Fruit fly (Drosophila melanogaster) whole organism, embryonic: ENCODE data around the gene dock.

Experiments used
- Antp ChIP-seq: fragments of 200-800 bp; sonication (Bioruptor generic); optimal IDR thresholded peaks from 3 replicates; lab custom pipeline; 2016; ENCODE audit warnings: missing biosample characterization, missing genetic modification characterization
- Atf-2 ChIP-seq: fragments of 200-800 bp; sonication (Bioruptor generic); optimal IDR thresholded peaks from 2 replicates; lab custom pipeline; 2016; ENCODE audit warnings: missing biosample characterization, missing genetic modification characterization
- BtbVII ChIP-seq: fragments of 200-800 bp; sonication (Bioruptor generic); optimal IDR thresholded peaks from 3 replicates; lab custom pipeline; 2017; ENCODE audit warnings: missing biosample characterization, mild to moderate bottlenecking, missing genetic modification characterization
- CG10462 ChIP-seq: fragments of 200-800 bp; sonication (Bioruptor generic); optimal IDR thresholded peaks from 2 replicates; lab custom pipeline; 2016; ENCODE audit warnings: missing biosample characterization, missing genetic modification characterization
- CG13123 ChIP-seq: fragments of 200-800 bp; sonication (Bioruptor generic); optimal IDR thresholded peaks from 2 replicates; lab custom pipeline; 2016; ENCODE audit warnings: missing biosample characterization, missing genetic modification characterization
- CG14014 ChIP-seq: fragments of 200-800 bp; sonication (Bioruptor generic); IDR thresholded peaks from 2 replicates; pipeline ENCODE4 v1.3.6; 2022; ENCODE audit warnings: missing biosample characterization, missing genetic modification characterization
- CG14860 ChIP-seq: fragments of 200-800 bp; sonication (Bioruptor generic); IDR thresholded peaks from 3 replicates; pipeline ENCODE4 v1.3.6; 2022; ENCODE audit warnings: missing biosample characterization, missing genetic modification characterization; ENCODE audit not compliant: partially characterized antibody
- CG15073 ChIP-seq: fragments of 200-800 bp; sonication (Bioruptor generic); optimal IDR thresholded peaks from 2 replicates; lab custom pipeline; 2016; ENCODE audit warnings: missing biosample characterization, missing genetic modification characterization
- CG1529 ChIP-seq: fragments of 200-800 bp; sonication (Bioruptor generic); optimal IDR thresholded peaks from 3 replicates; lab custom pipeline; 2018; ENCODE audit warnings: missing biosample characterization, missing genetic modification characterization
- CG1602 ChIP-seq: fragments of 200-800 bp; sonication (Bioruptor generic); optimal IDR thresholded peaks from 3 replicates; lab custom pipeline; 2016; ENCODE audit warnings: missing biosample characterization, missing genetic modification characterization
- CG1647 ChIP-seq: fragments of 200-800 bp; sonication (Bioruptor generic); optimal IDR thresholded peaks from 3 replicates; lab custom pipeline; 2016; ENCODE audit warnings: missing biosample characterization, missing genetic modification characterization
- CG16779 ChIP-seq: fragments of 200-800 bp; sonication (Bioruptor generic); IDR thresholded peaks from 2 replicates; pipeline ENCODE4 v1.3.6; 2022; ENCODE audit warnings: missing biosample characterization, missing genetic modification characterization
- CG17361 ChIP-seq: fragments of 200-800 bp; sonication (Bioruptor generic); IDR thresholded peaks from 3 replicates; pipeline ENCODE4 v1.3.6; 2022; ENCODE audit warnings: missing biosample characterization, missing genetic modification characterization
- CG1792 ChIP-seq: fragments of 200-800 bp; sonication (Bioruptor generic); optimal IDR thresholded peaks from 2 replicates; lab custom pipeline; 2016; ENCODE audit warnings: missing biosample characterization, missing genetic modification characterization
- CG2712 ChIP-seq: fragments of 200-800 bp; optimal IDR thresholded peaks from 3 replicates; lab custom pipeline; 2019; ENCODE audit warnings: missing biosample characterization, mild to moderate bottlenecking, missing genetic modification characterization, moderate library complexity
- CG34224 ChIP-seq: fragments of 200-800 bp; sonication (Bioruptor generic); IDR thresholded peaks from 3 replicates; pipeline ENCODE4 v1.3.6; 2022; ENCODE audit warnings: missing biosample characterization, missing genetic modification characterization; ENCODE audit not compliant: partially characterized antibody
- CG43689 ChIP-seq: fragments of 200-800 bp; sonication (Bioruptor generic); IDR thresholded peaks from 2 replicates; pipeline ENCODE4 v1.3.6; 2022; ENCODE audit warnings: missing biosample characterization, missing genetic modification characterization
- CG7271 ChIP-seq: fragments of 200-800 bp; sonication (Bioruptor generic); optimal IDR thresholded peaks from 2 replicates; lab custom pipeline; 2018; ENCODE audit warnings: missing biosample characterization, mild to moderate bottlenecking, missing genetic modification characterization, moderate library complexity
- CG9876 ChIP-seq: fragments of 200-800 bp; sonication (Bioruptor generic); optimal IDR thresholded peaks from 2 replicates; lab custom pipeline; 2016; ENCODE audit warnings: missing biosample characterization, missing genetic modification characterization
- Ets65A ChIP-seq: fragments of 200-800 bp; sonication (Bioruptor generic); peaks from one replicate; lab custom pipeline; 2016; ENCODE audit warnings: missing biosample characterization, missing genetic modification characterization
- Hr39 ChIP-seq: fragments of >200 bp; optimal IDR thresholded peaks from 2 replicates; lab custom pipeline; 2017
- Hr51 ChIP-seq, 2 experiments: fragments of 200-800 bp; sonication (Bioruptor generic); optimal IDR thresholded peaks; 2 replicates in 1 of 2; 3 replicates in 1 of 2; lab custom pipeline; 2016 to 2018; ENCODE audit warnings: missing biosample characterization in 2 of 2, missing genetic modification characterization in 2 of 2, mild to moderate bottlenecking in 1 of 2, moderate library complexity in 1 of 2
- MBD-R2 ChIP-seq: fragments of 200-800 bp; sonication (Bioruptor generic); IDR thresholded peaks from 2 replicates; pipeline ENCODE4 v1.3.6; 2022; ENCODE audit warnings: missing biosample characterization, missing genetic modification characterization
- MTF-1 ChIP-seq: fragments of 200-800 bp; sonication (Bioruptor generic); optimal IDR thresholded peaks from 2 replicates; lab custom pipeline; 2018; ENCODE audit warnings: missing biosample characterization, mild to moderate bottlenecking, missing genetic modification characterization, borderline replicate concordance
- Meics ChIP-seq: fragments of 200-800 bp; sonication (Bioruptor generic); optimal IDR thresholded peaks from 2 replicates; lab custom pipeline; 2017; ENCODE audit warnings: missing biosample characterization, mild to moderate bottlenecking, missing genetic modification characterization
- NC2α ChIP-seq: fragments of 200-800 bp; sonication (Bioruptor generic); optimal IDR thresholded peaks from 2 replicates; lab custom pipeline; 2016; ENCODE audit warnings: missing biosample characterization, missing genetic modification characterization
- Oli ChIP-seq: fragments of 200-800 bp; sonication (Bioruptor generic); optimal IDR thresholded peaks from 2 replicates; lab custom pipeline; 2018; ENCODE audit warnings: missing biosample characterization, mild to moderate bottlenecking, missing genetic modification characterization, moderate library complexity
- Ravus ChIP-seq: fragments of 200-800 bp; sonication (Bioruptor generic); IDR thresholded peaks from 2 replicates; pipeline ENCODE4 v1.3.6; 2022; ENCODE audit warnings: missing biosample characterization, missing genetic modification characterization
- Rfx ChIP-seq: fragments of 200-800 bp; sonication (Bioruptor generic); IDR thresholded peaks from 2 replicates; pipeline ENCODE4 v1.3.6; 2022; ENCODE audit warnings: missing biosample characterization, missing genetic modification characterization
- Ssrp ChIP-seq: fragments of 200-800 bp; sonication (Bioruptor generic); optimal IDR thresholded peaks from 2 replicates; lab custom pipeline; 2018; ENCODE audit warnings: missing biosample characterization, mild to moderate bottlenecking, missing genetic modification characterization, moderate library complexity
- YL-1 ChIP-seq: fragments of 200-800 bp; sonication (Bioruptor generic); optimal IDR thresholded peaks from 3 replicates; lab custom pipeline; 2017; ENCODE audit warnings: missing biosample characterization, mild to moderate bottlenecking, missing genetic modification characterization
- ase ChIP-seq: fragments of 200-800 bp; sonication (Bioruptor generic); IDR thresholded peaks from 3 replicates; pipeline ENCODE4 v1.3.6; 2022; ENCODE audit warnings: missing biosample characterization, missing genetic modification characterization
- bowl ChIP-seq: fragments of 200-800 bp; sonication (Bioruptor generic); IDR thresholded peaks from 2 replicates; pipeline ENCODE4 v1.3.6; 2022; ENCODE audit warnings: missing biosample characterization, missing genetic modification characterization
- dimm ChIP-seq: fragments of 200-800 bp; sonication (Bioruptor generic); IDR thresholded peaks from 2 replicates; pipeline ENCODE4 v1.3.6; 2022; ENCODE audit warnings: missing biosample characterization, missing genetic modification characterization
- dmrt11E ChIP-seq: fragments of 200-800 bp; sonication (Bioruptor generic); optimal IDR thresholded peaks from 3 replicates; lab custom pipeline; 2018; ENCODE audit warnings: missing biosample characterization, mild to moderate bottlenecking, missing genetic modification characterization, moderate library complexity
- fu2 ChIP-seq: fragments of 200-800 bp; sonication (Bioruptor generic); optimal IDR thresholded peaks from 2 replicates; lab custom pipeline; 2016; ENCODE audit warnings: missing biosample characterization, missing genetic modification characterization
- grau ChIP-seq: fragments of 200-800 bp; optimal IDR thresholded peaks from 3 replicates; lab custom pipeline; 2019; ENCODE audit warnings: missing biosample characterization, mild to moderate bottlenecking, missing genetic modification characterization, moderate library complexity
- hb ChIP-seq: fragments of 200-800 bp; sonication (Bioruptor generic); IDR thresholded peaks from 3 replicates; pipeline ENCODE4 v1.3.6; 2022; ENCODE audit warnings: missing biosample characterization, missing genetic modification characterization; ENCODE audit not compliant: partially characterized antibody
- inv ChIP-seq: fragments of 200-800 bp; sonication (Bioruptor generic); IDR thresholded peaks from 2 replicates; pipeline ENCODE4 v1.3.6; 2022; ENCODE audit warnings: missing biosample characterization, missing genetic modification characterization; ENCODE audit not compliant: partially characterized antibody
- lbe ChIP-seq: fragments of 200-800 bp; sonication (Bioruptor generic); optimal IDR thresholded peaks from 2 replicates; lab custom pipeline; 2016; ENCODE audit warnings: missing biosample characterization, mild to moderate bottlenecking, missing genetic modification characterization
- onecut ChIP-seq: fragments of 200-800 bp; sonication (Bioruptor generic); IDR thresholded peaks from 2 replicates; pipeline ENCODE4 v1.3.6; 2022; ENCODE audit warnings: missing biosample characterization, missing genetic modification characterization
- pan ChIP-seq, 4 experiments: fragments of >200 bp in 3 of 4; fragments of 200-800 bp in 1 of 4; sonication (Bioruptor generic) in 1 of 4; optimal IDR thresholded peaks in 3 of 4; IDR thresholded peaks in 1 of 4; 2 replicates each; pipeline versions ENCODE4 v1.3.6 to Lab custom; 2017 to 2022; ENCODE audit warnings: missing biosample characterization in 2 of 4, missing genetic modification characterization in 2 of 4, mixed read lengths in 1 of 4
- pb ChIP-seq: fragments of 200-800 bp; sonication (Bioruptor generic); optimal IDR thresholded peaks from 3 replicates; lab custom pipeline; 2016; ENCODE audit warnings: missing biosample characterization, missing genetic modification characterization
- pzg ChIP-seq: fragments of 200-800 bp; sonication (Bioruptor generic); optimal IDR thresholded peaks from 3 replicates; lab custom pipeline; 2018; ENCODE audit warnings: missing biosample characterization, mild to moderate bottlenecking, missing genetic modification characterization, moderate library complexity
- repo ChIP-seq: fragments of 200-800 bp; sonication (Bioruptor generic); optimal IDR thresholded peaks from 2 replicates; lab custom pipeline; 2016; ENCODE audit warnings: missing biosample characterization, missing genetic modification characterization
- sim ChIP-seq: fragments of 200-800 bp; sonication (Bioruptor generic); IDR thresholded peaks from 2 replicates; pipeline ENCODE4 v1.3.6; 2022; ENCODE audit warnings: missing biosample characterization, missing genetic modification characterization
- sisA ChIP-seq: fragments of 200-800 bp; sonication (Bioruptor generic); IDR thresholded peaks from 2 replicates; pipeline ENCODE4 v1.3.6; 2022; ENCODE audit warnings: missing biosample characterization, missing genetic modification characterization
- slou ChIP-seq: fragments of 200-800 bp; sonication (Bioruptor generic); optimal IDR thresholded peaks from 3 replicates; lab custom pipeline; 2016; ENCODE audit warnings: missing biosample characterization, missing genetic modification characterization
- tup ChIP-seq: fragments of 200-800 bp; sonication (Bioruptor generic); optimal IDR thresholded peaks from 2 replicates; lab custom pipeline; 2016; ENCODE audit warnings: missing biosample characterization, mild to moderate bottlenecking, missing genetic modification characterization, moderate library complexity
- vvl ChIP-seq: fragments of 200-800 bp; sonication (Bioruptor generic); IDR thresholded peaks from 2 replicates; pipeline ENCODE4 v1.3.6; 2022; ENCODE audit warnings: missing biosample characterization, missing genetic modification characterization

dock gene

DNA sequence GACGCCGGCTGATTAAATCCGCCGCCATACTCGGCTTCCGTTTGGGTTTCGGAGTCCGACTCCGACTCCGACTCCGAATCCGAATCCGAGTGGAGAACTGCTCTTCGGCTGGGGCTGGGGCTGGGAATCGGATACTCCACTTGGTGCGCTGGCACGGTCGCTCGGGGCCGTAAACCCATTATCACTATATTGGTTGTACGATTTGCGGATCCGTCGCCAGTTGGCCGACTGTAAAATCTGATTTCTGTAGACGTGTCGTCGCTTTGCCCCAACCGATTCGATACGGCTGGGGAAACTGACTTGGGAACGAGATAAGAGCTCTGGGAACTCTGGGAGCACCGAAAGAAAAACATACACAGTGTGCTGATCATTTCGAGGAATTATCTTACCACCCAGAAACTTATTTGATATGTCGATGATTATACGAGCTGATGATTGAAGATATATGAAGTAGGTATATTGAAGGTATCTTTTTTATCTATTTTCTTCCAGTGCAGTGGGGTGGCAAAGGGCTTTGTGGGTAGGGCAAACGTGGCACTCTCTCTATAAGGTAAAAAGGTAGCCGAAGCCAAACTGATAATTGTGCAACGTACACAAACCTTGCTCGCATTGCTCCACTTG, 32.2 kb downstream of the dock start (continued):
- 0 out of 2 replicates have a peak, but pooled peaks have one; percentile 11 for TF ChIP-seq dimm (GFP tag; lab: Robert Waterston, UW)
- peak; percentile 41; the same call in 1 of the 2 replicates for TF ChIP-seq CG14014 (GFP tag; lab: Robert Waterston, UW)
- TF ChIP-seq sim, result no peak
- TF ChIP-seq grau (tag; lab: Kevin White, UChicago), result peak; percentile 45
- TF ChIP-seq Ssrp (tag; lab: Kevin White, UChicago), result peak; percentile 37
- no peak for TF ChIP-seq ase (GFP tag; lab: Robert Waterston, UW)
- TF ChIP-seq CG1647 (GFP tag; lab: Kevin White, UChicago), result no peak
- TF ChIP-seq CG16779, result no peak
- TF ChIP-seq Oli (tag; lab: Kevin White, UChicago), result peak; percentile 48
- peak; percentile 31 for TF ChIP-seq CG10462 (GFP tag; lab: Kevin White, UChicago)
- TF ChIP-seq Rfx (GFP tag; lab: Robert Waterston, UW), result peak; percentile 51
- TF ChIP-seq CG9876, result no peak
- no peak for TF ChIP-seq bowl (GFP tag; lab: Robert Waterston, UW)
- TF ChIP-seq MTF-1, result no peak
- TF ChIP-seq CG13123, result no peak
- TF ChIP-seq Meics (GFP tag; lab: Kevin White, UChicago), result peak; percentile 29
- TF ChIP-seq BtbVII (GFP tag; lab: Kevin White, UChicago), result no peak
- TF ChIP-seq pzg (GFP tag; lab: Kevin White, UChicago), result no peak
- no peak for TF ChIP-seq lbe (GFP tag; lab: Kevin White, UChicago)
- no peak for TF ChIP-seq CG43689
- peak; percentile 62 for TF ChIP-seq CG2712 (tag; lab: Kevin White, UChicago)
- peak; percentile 77 for TF ChIP-seq vvl
- no peak for TF ChIP-seq MBD-R2
- peak; percentile 25 for TF ChIP-seq dmrt11E (tag; lab: Kevin White, UChicago)
- TF ChIP-seq Ets65A, result peak; percentile 46
- TF ChIP-seq Hr51 (GFP tag; optimal IDR thresholded peaks at IDR 0.05; lab: Kevin White, UChicago), result peak in 1 of 2 experiments; percentile 55
- TF ChIP-seq hb (GFP tag; lab: Robert Waterston, UW), result no peak
- TF ChIP-seq inv, result no peak
- TF ChIP-seq CG1792 (GFP tag; lab: Kevin White, UChicago), result no peak
- TF ChIP-seq CG34224 (GFP tag; lab: Robert Waterston, UW), result no peak
- TF ChIP-seq CG1602 (GFP tag; lab: Kevin White, UChicago), result peak; percentile 30
- TF ChIP-seq sisA (GFP tag; lab: Robert Waterston, UW), result peak; percentile 76
- TF ChIP-seq CG7271 (tag; lab: Kevin White, UChicago), result no peak
- no peak for TF ChIP-seq CG15073 (GFP tag; lab: Kevin White, UChicago)
- TF ChIP-seq tup, result peak; percentile 24
- TF ChIP-seq YL-1, result no peak
- peak; percentile 33 for TF ChIP-seq Atf-2 (GFP tag; lab: Kevin White, UChicago)
- TF ChIP-seq Antp (GFP tag; lab: Kevin White, UChicago), result peak; percentile 43
- no peak for TF ChIP-seq CG14860 (GFP tag; lab: Robert Waterston, UW)
- no peak for TF ChIP-seq Hr39 (lab: Kevin White, UChicago)
- TF ChIP-seq fu2 (GFP tag; lab: Kevin White, UChicago), result peak; percentile 16
- TF ChIP-seq slou (GFP tag; lab: Kevin White, UChicago), result no peak
- no peak for TF ChIP-seq NC2α
- no peak for TF ChIP-seq pb (GFP tag; lab: Kevin White, UChicago)
- TF ChIP-seq pan (optimal IDR thresholded peaks at IDR 0.05; lab: Kevin White, UChicago), result no peak
- peak in 1 of 2 experiments; percentile 56 for TF ChIP-seq pan (GFP tag; optimal IDR thresholded peaks at IDR 0.05 in 1 of 2, IDR thresholded peaks at IDR 0.05 in 1 of 2)
- 0 out of 2 replicates have a peak, but pooled peaks have one; percentile 13 for TF ChIP-seq onecut (GFP tag; lab: Robert Waterston, UW)
- TF ChIP-seq CG1529 (GFP tag; lab: Kevin White, UChicago), result peak; percentile 53
- no peak for TF ChIP-seq Ravus
- TF ChIP-seq repo, result no peak
- peak; percentile 31; the same call in 1 of the 3 replicates for TF ChIP-seq CG17361 (GFP tag; lab: Robert Waterston, UW)
